Fruit fly (Drosophila melanogaster) whole organism, embryonic: ENCODE data around the gene CG42759.

Source experiments
- CG10274 ChIP-seq: fragments of 200-800 bp; sonication (Bioruptor generic); optimal IDR thresholded peaks from 3 replicates; lab custom pipeline; 2017; ENCODE audit warnings: missing biosample characterization, mild to moderate bottlenecking, missing genetic modification characterization
- CG11093 ChIP-seq: fragments of 200-800 bp; sonication (Bioruptor generic); IDR thresholded peaks from 3 replicates; pipeline ENCODE4 v1.3.6; 2022; ENCODE audit warnings: missing biosample characterization, missing genetic modification characterization
- CG12769 ChIP-seq: fragments of 200-800 bp; sonication (Bioruptor generic); optimal IDR thresholded peaks from 2 replicates; lab custom pipeline; 2019; ENCODE audit warnings: missing biosample characterization, mild to moderate bottlenecking, missing genetic modification characterization, moderate library complexity
- CG14014 ChIP-seq: fragments of 200-800 bp; sonication (Bioruptor generic); IDR thresholded peaks from 2 replicates; pipeline ENCODE4 v1.3.6; 2022; ENCODE audit warnings: missing biosample characterization, missing genetic modification characterization
- CG15514 ChIP-seq: fragments of 200-800 bp; sonication (Bioruptor generic); optimal IDR thresholded peaks from 3 replicates; lab custom pipeline; 2017; ENCODE audit warnings: missing biosample characterization, missing genetic modification characterization, mild to moderate bottlenecking, moderate library complexity, missing genetic modification reagents
- CG1602 ChIP-seq: fragments of 200-800 bp; sonication (Bioruptor generic); optimal IDR thresholded peaks from 3 replicates; lab custom pipeline; 2016; ENCODE audit warnings: missing biosample characterization, missing genetic modification characterization
- CG18599 ChIP-seq: fragments of 200-800 bp; sonication (Bioruptor generic); optimal IDR thresholded peaks from 3 replicates; lab custom pipeline; 2017; ENCODE audit warnings: missing biosample characterization, missing genetic modification characterization, mild to moderate bottlenecking, moderate library complexity, missing genetic modification reagents
- CG2202 ChIP-seq: fragments of 200-800 bp; sonication (Bioruptor generic); optimal IDR thresholded peaks from 2 replicates; lab custom pipeline; 2018; ENCODE audit warnings: missing biosample characterization, mild to moderate bottlenecking, missing genetic modification characterization
- CG2678 ChIP-seq: fragments of 200-800 bp; sonication (Bioruptor generic); optimal IDR thresholded peaks from 3 replicates; lab custom pipeline; 2019; ENCODE audit warnings: missing biosample characterization, mild to moderate bottlenecking, missing genetic modification characterization, moderate library complexity
- CG30020 ChIP-seq: fragments of 200-800 bp; optimal IDR thresholded peaks from 2 replicates; lab custom pipeline; 2019; ENCODE audit warnings: missing biosample characterization, mild to moderate bottlenecking, missing genetic modification characterization, moderate library complexity
- CG34376 ChIP-seq: fragments of 200-800 bp; sonication (Bioruptor generic); optimal IDR thresholded peaks from 2 replicates; lab custom pipeline; 2018; ENCODE audit warnings: missing biosample characterization, mild to moderate bottlenecking, missing genetic modification characterization
- CG4360 ChIP-seq: fragments of 200-800 bp; sonication (Bioruptor generic); IDR thresholded peaks from 2 replicates; pipeline ENCODE4 v1.3.6; 2022; ENCODE audit warnings: missing biosample characterization, missing genetic modification characterization
- CG6813 ChIP-seq: fragments of 200-800 bp; sonication (Bioruptor generic); optimal IDR thresholded peaks from 2 replicates; lab custom pipeline; 2017; ENCODE audit warnings: missing biosample characterization, missing genetic modification characterization, mild to moderate bottlenecking, moderate library complexity, missing genetic modification reagents
- CG7271 ChIP-seq: fragments of 200-800 bp; sonication (Bioruptor generic); optimal IDR thresholded peaks from 2 replicates; lab custom pipeline; 2018; ENCODE audit warnings: missing biosample characterization, mild to moderate bottlenecking, missing genetic modification characterization, moderate library complexity
- CG8924 ChIP-seq: fragments of 200-800 bp; optimal IDR thresholded peaks from 3 replicates; lab custom pipeline; 2019; ENCODE audit warnings: missing biosample characterization, mild to moderate bottlenecking, missing genetic modification characterization, moderate library complexity
- CG9215 ChIP-seq: fragments of 200-800 bp; sonication (Bioruptor generic); IDR thresholded peaks from 2 replicates; pipeline ENCODE4 v1.3.6; 2022; ENCODE audit warnings: missing biosample characterization, missing genetic modification characterization
- Doc3 ChIP-seq: fragments of 200-800 bp; sonication (Bioruptor generic); IDR thresholded peaks from 3 replicates; pipeline ENCODE4 v1.3.6; 2022; ENCODE audit warnings: missing biosample characterization, missing genetic modification characterization; ENCODE audit not compliant: partially characterized antibody
- Drgx ChIP-seq: fragments of 200-800 bp; sonication (Bioruptor generic); IDR thresholded peaks from 2 replicates; pipeline ENCODE4 v1.3.6; 2022; ENCODE audit warnings: missing biosample characterization, missing genetic modification characterization
- E2f1 ChIP-seq: fragments of 200-800 bp; sonication (Bioruptor generic); IDR thresholded peaks from 2 replicates; pipeline ENCODE4 v1.3.6; 2022; ENCODE audit warnings: missing biosample characterization, missing genetic modification characterization
- Fer1 ChIP-seq: fragments of 200-800 bp; sonication (Bioruptor generic); optimal IDR thresholded peaks from 2 replicates; lab custom pipeline; 2017; ENCODE audit warnings: missing biosample characterization, mild to moderate bottlenecking, missing genetic modification characterization
- Hey ChIP-seq: fragments of 200-800 bp; sonication (Bioruptor generic); optimal IDR thresholded peaks from 3 replicates; lab custom pipeline; 2018; ENCODE audit warnings: missing biosample characterization, mild to moderate bottlenecking, missing genetic modification characterization
- HmgZ ChIP-seq: fragments of 200-800 bp; sonication (Bioruptor generic); optimal IDR thresholded peaks from 2 replicates; lab custom pipeline; 2018; ENCODE audit warnings: missing biosample characterization, mild to moderate bottlenecking, missing genetic modification characterization
- Hmx ChIP-seq: fragments of 200-800 bp; sonication (Bioruptor generic); optimal IDR thresholded peaks from 2 replicates; lab custom pipeline; 2016; ENCODE audit warnings: missing biosample characterization, missing genetic modification characterization
- Hr78 ChIP-seq, 2 experiments: fragments of 200-800 bp in 1 of 2; fragments of >200 bp in 1 of 2; sonication (Bioruptor generic) in 1 of 2; optimal IDR thresholded peaks; 2 replicates each; lab custom pipeline; 2017 to 2019; ENCODE audit warnings: missing biosample characterization in 2 of 2, missing genetic modification characterization in 2 of 2, mild to moderate bottlenecking in 1 of 2, moderate library complexity in 1 of 2
- Neu2 ChIP-seq: fragments of 200-800 bp; sonication (Bioruptor generic); optimal IDR thresholded peaks from 3 replicates; lab custom pipeline; 2016; ENCODE audit warnings: missing biosample characterization, missing genetic modification characterization, borderline replicate concordance
- Pdp1 ChIP-seq, 2 experiments: fragments of 200-800 bp; sonication (Bioruptor generic); optimal IDR thresholded peaks; 3 replicates each; lab custom pipeline; 2016; ENCODE audit warnings: missing biosample characterization in 2 of 2, missing genetic modification characterization in 2 of 2, mild to moderate bottlenecking in 1 of 2, moderate library complexity in 1 of 2
- Six4 ChIP-seq: fragments of 200-800 bp; sonication (Bioruptor generic); optimal IDR thresholded peaks from 2 replicates; lab custom pipeline; 2016; ENCODE audit warnings: missing biosample characterization, missing genetic modification characterization
- aop ChIP-seq: fragments of 200-800 bp; sonication (Bioruptor generic); IDR thresholded peaks from 2 replicates; pipeline ENCODE4 v1.3.6; 2022; ENCODE audit warnings: missing biosample characterization, missing genetic modification characterization
- ase ChIP-seq: fragments of 200-800 bp; sonication (Bioruptor generic); IDR thresholded peaks from 3 replicates; pipeline ENCODE4 v1.3.6; 2022; ENCODE audit warnings: missing biosample characterization, missing genetic modification characterization
- caup ChIP-seq: fragments of 200-800 bp; sonication (Bioruptor generic); optimal IDR thresholded peaks from 3 replicates; lab custom pipeline; 2017; ENCODE audit warnings: missing biosample characterization, mild to moderate bottlenecking, missing genetic modification characterization, moderate library complexity; ENCODE audit not compliant: severe bottlenecking
- crol ChIP-seq: fragments of 200-800 bp; sonication (Bioruptor generic); IDR thresholded peaks from 2 replicates; pipeline ENCODE4 v1.3.6; 2022; ENCODE audit warnings: missing biosample characterization, missing genetic modification characterization
- crp ChIP-seq, 2 experiments: fragments of 200-800 bp; sonication (Bioruptor generic); optimal IDR thresholded peaks; 2 replicates in 1 of 2; 3 replicates in 1 of 2; lab custom pipeline; 2017; ENCODE audit warnings: missing biosample characterization in 2 of 2, missing genetic modification characterization in 2 of 2, mild to moderate bottlenecking in 1 of 2, moderate library complexity in 1 of 2
- cwo ChIP-seq: fragments of 200-800 bp; sonication (Bioruptor generic); optimal IDR thresholded peaks from 3 replicates; lab custom pipeline; 2017; ENCODE audit warnings: missing biosample characterization, missing genetic modification characterization, mild to moderate bottlenecking, moderate library complexity, missing genetic modification reagents
- dysf ChIP-seq: fragments of 200-800 bp; sonication (Bioruptor generic); IDR thresholded peaks from 3 replicates; pipeline ENCODE4 v1.3.6; 2022; ENCODE audit warnings: missing biosample characterization, missing genetic modification characterization
- emc ChIP-seq: fragments of 200-800 bp; sonication (Bioruptor generic); optimal IDR thresholded peaks from 2 replicates; lab custom pipeline; 2016; ENCODE audit warnings: missing biosample characterization, missing genetic modification characterization
- gce ChIP-seq: fragments of 200-800 bp; sonication (Bioruptor generic); IDR thresholded peaks from 3 replicates; pipeline ENCODE4 v1.3.6; 2022; ENCODE audit warnings: missing biosample characterization, missing genetic modification characterization
- ham ChIP-seq: fragments of 200-800 bp; sonication (Bioruptor generic); IDR thresholded peaks from 2 replicates; pipeline ENCODE4 v1.3.6; 2022; ENCODE audit warnings: missing biosample characterization, missing genetic modification characterization
- mirr ChIP-seq: fragments of 200-800 bp; sonication (Bioruptor generic); optimal IDR thresholded peaks from 3 replicates; lab custom pipeline; 2018; ENCODE audit warnings: missing biosample characterization, mild to moderate bottlenecking, missing genetic modification characterization
- odd ChIP-seq: fragments of 200-800 bp; sonication (Bioruptor generic); optimal IDR thresholded peaks from 2 replicates; lab custom pipeline; 2017; ENCODE audit warnings: missing biosample characterization, mild to moderate bottlenecking, missing genetic modification characterization
- otp ChIP-seq: fragments of 200-800 bp; sonication (Bioruptor generic); IDR thresholded peaks from 3 replicates; pipeline ENCODE4, ENCODE4 v1.3.6; 2022; ENCODE audit warnings: missing biosample characterization, missing genetic modification characterization
- pan ChIP-seq, 4 experiments: fragments of >200 bp in 3 of 4; fragments of 200-800 bp in 1 of 4; sonication (Bioruptor generic) in 1 of 4; optimal IDR thresholded peaks in 3 of 4; IDR thresholded peaks in 1 of 4; 2 replicates each; pipeline versions ENCODE4 v1.3.6 to Lab custom; 2017 to 2022; ENCODE audit warnings: missing biosample characterization in 2 of 4, missing genetic modification characterization in 2 of 4, mixed read lengths in 1 of 4
- pfk ChIP-seq: fragments of 200-800 bp; sonication (Bioruptor generic); optimal IDR thresholded peaks from 2 replicates; lab custom pipeline; 2018; ENCODE audit warnings: missing biosample characterization, mild to moderate bottlenecking, missing genetic modification characterization, moderate library complexity
- pho ChIP-seq: fragments of 200-800 bp; sonication (Bioruptor generic); optimal IDR thresholded peaks from 2 replicates; lab custom pipeline; 2016; ENCODE audit warnings: missing biosample characterization, missing genetic modification characterization
- psq ChIP-seq: fragments of 200-800 bp; sonication (Bioruptor generic); optimal IDR thresholded peaks from 2 replicates; lab custom pipeline; 2017; ENCODE audit warnings: missing biosample characterization, missing genetic modification characterization
- sc ChIP-seq, 3 experiments: fragments of >200 bp in 2 of 3; fragments of 200-800 bp in 1 of 3; sonication (Bioruptor generic) in 1 of 3; optimal IDR thresholded peaks; 2 replicates in 2 of 3; 3 replicates in 1 of 3; lab custom pipeline; 2017; ENCODE audit warnings: mild to moderate bottlenecking in 1 of 3, missing biosample characterization in 1 of 3, missing genetic modification characterization in 1 of 3, missing genetic modification reagents in 1 of 3
- tll ChIP-seq, 2 experiments: fragments of 200-800 bp in 1 of 2; fragments of >200 bp in 1 of 2; sonication (Bioruptor generic) in 1 of 2; optimal IDR thresholded peaks; 2 replicates each; lab custom pipeline; 2017 to 2019; ENCODE audit warnings: missing biosample characterization in 2 of 2, missing genetic modification characterization in 2 of 2, mild to moderate bottlenecking in 1 of 2, moderate library complexity in 1 of 2

The CG42759 gene

DNA sequence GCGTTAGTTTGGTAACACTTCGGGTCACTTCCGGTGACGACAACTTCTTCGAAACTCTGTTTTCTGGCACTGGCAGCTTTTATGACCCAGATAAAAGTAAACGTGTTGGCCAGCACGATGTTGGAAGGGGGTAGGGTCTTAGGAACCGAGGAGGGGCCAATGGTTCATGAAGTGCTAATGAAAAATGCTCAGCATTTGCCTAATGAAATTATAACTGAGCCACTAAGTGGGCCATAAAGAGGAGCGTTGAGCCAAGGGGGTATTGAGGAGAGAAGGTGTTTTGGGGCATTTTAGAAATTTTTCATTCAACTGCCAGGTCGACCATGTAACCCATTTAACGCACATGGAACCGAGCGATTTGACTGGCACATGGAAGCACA, 44.6 kb upstream of the CG42759 start (continued):
- TF ChIP-seq otp (GFP tag; lab: Robert Waterston, UW), result peak; percentile 75; the same call in 2 of the 3 replicates
- no peak for TF ChIP-seq Drgx (GFP tag; lab: Robert Waterston, UW)
- 0 out of 2 replicates have a peak, but pooled peaks have one; percentile 1 for TF ChIP-seq CG4360
- TF ChIP-seq CG30020 (tag; lab: Kevin White, UChicago), result no peak
- TF ChIP-seq, all 482 proteins: peak for 20

- TF ChIP-seq dysf (no peak), CG12769 (tag; lab: Kevin White, UChicago) (peak; percentile 27), CG9215 (GFP tag; lab: Robert Waterston, UW) (no peak), pho (GFP tag; lab: Kevin White, UChicago) (no peak), ham (GFP tag; lab: Robert Waterston, UW) (no peak), caup (GFP tag; lab: Kevin White, UChicago) (peak; percentile 10), Hey (tag; lab: Kevin White, UChicago) (peak; percentile 61), otp (GFP tag; lab: Robert Waterston, UW) (no peak), CG34376 (peak; percentile 90), HmgZ (tag; lab: Kevin White, UChicago) (peak; percentile 60), CG1602 (GFP tag; lab: Kevin White, UChicago) (no peak), crol (GFP tag; lab: Robert Waterston, UW) (peak; percentile 37; the same call in 1 of the 2 replicates), CG15514 (GFP tag; lab: Kevin White, UChicago) (peak; percentile 20), mirr (GFP tag; lab: Kevin White, UChicago) (peak; percentile 82), gce (GFP tag; lab: Robert Waterston, UW) (0 out of 3 replicates have a peak, but pooled peaks have one; percentile 11), CG7271 (no peak), E2f1 (no peak), pfk (GFP tag; lab: Kevin White, UChicago) (no peak), pan (optimal IDR thresholded peaks at IDR 0.05; lab: Kevin White, UChicago) (no peak), pan (GFP tag; optimal IDR thresholded peaks at IDR 0.05 in 1 of 2, IDR thresholded peaks at IDR 0.05 in 1 of 2) (peak in 1 of 2 experiments; percentile 16), CG18599 (GFP tag; lab: Kevin White, UChicago) (peak; percentile 32), CG2678 (tag; lab: Kevin White, UChicago) (peak; percentile 25), Hmx (GFP tag; lab: Kevin White, UChicago) (no peak), odd (GFP tag; lab: Kevin White, UChicago) (no peak), CG10274 (GFP tag; lab: Kevin White, UChicago) (no peak), CG8924 (tag; lab: Kevin White, UChicago) (no peak), crp (GFP tag; optimal IDR thresholded peaks at IDR 0.05; lab: Kevin White, UChicago) (peak in 1 of 2 experiments; percentile 7), Fer1 (GFP tag; lab: Kevin White, UChicago) (peak; percentile 31), Hr78 (GFP tag; optimal IDR thresholded peaks at IDR 0.05; lab: Kevin White, UChicago) (peak in 1 of 2 experiments; percentile 94), aop (no peak), CG2202 (tag; lab: Kevin White, UChicago) (no peak), Neu2 (no peak), tll (GFP tag; optimal IDR thresholded peaks at IDR 0.05; lab: Kevin White, UChicago) (no peak), psq (GFP tag; lab: Kevin White, UChicago) (no peak), cwo (GFP tag; lab: Kevin White, UChicago) (peak; percentile 74), emc (GFP tag; lab: Kevin White, UChicago) (no peak), Six4 (GFP tag; lab: Kevin White, UChicago) (no peak), ase (GFP tag; lab: Robert Waterston, UW) (no peak), sc (optimal IDR thresholded peaks at IDR 0.05; lab: Kevin White, UChicago) (no peak), sc (GFP tag; optimal IDR thresholded peaks at IDR 0.05; lab: Kevin White, UChicago) (no peak), Pdp1 (GFP tag; optimal IDR thresholded peaks at IDR 0.05; lab: Kevin White, UChicago) (peak in 1 of 2 experiments; percentile 98), CG14014 (GFP tag; lab: Robert Waterston, UW) (0 out of 2 replicates have a peak, but pooled peaks have one; percentile 43), Doc3 (GFP tag; lab: Robert Waterston, UW) (no peak), CG11093 (no peak), CG6813 (GFP tag; lab: Kevin White, UChicago) (peak; percentile 33)
Observed at dm6 chr3R:10099401-10099848, 43.4 kb upstream of the CG42759 start.
